Worm (Caenorhabditis elegans) whole organism, L1 larva: ENCODE results near the gene irld-47.

Source experiments
- Y116A8C.19 ChIP-seq: sonication (generic microtip); optimal IDR thresholded peaks from 2 replicates; lab custom pipeline; 2016; ENCODE audit warnings: missing compliant biosample characterization, missing genetic modification characterization, borderline replicate concordance
- aha-1 ChIP-seq: fragments of 150-350 bp; optimal IDR thresholded peaks from 2 replicates; lab custom pipeline; 2014; ENCODE audit warnings: missing biosample characterization, missing genetic modification characterization
- ama-1 ChIP-seq: fragments of 150-350 bp; optimal IDR thresholded peaks from 2 replicates; lab custom pipeline; 2014
- blmp-1 ChIP-seq: fragments of 150-350 bp; optimal IDR thresholded peaks from 2 replicates; lab custom pipeline; 2014; ENCODE audit warnings: missing biosample characterization, missing genetic modification characterization
- ceh-82 ChIP-seq, 3 experiments: fragments of 150-350 bp in 1 of 3; sonication (generic microtip) in 2 of 3; optimal IDR thresholded peaks; 2 replicates each; lab custom pipeline; 2014 to 2017; ENCODE audit warnings: missing biosample characterization in 3 of 3, missing genetic modification characterization in 3 of 3
- ceh-88 ChIP-seq: fragments of 200-800 bp; sonication (Bioruptor generic); IDR thresholded peaks from 2 replicates; pipeline ENCODE4 v1.3.6; 2022; ENCODE audit warnings: missing genetic modification characterization, missing compliant biosample characterization
- ceh-90 ChIP-seq: sonication (generic microtip); optimal IDR thresholded peaks from 2 replicates; lab custom pipeline; 2016; ENCODE audit warnings: missing genetic modification characterization, missing compliant biosample characterization
- ces-1 ChIP-seq: fragments of 150-350 bp; optimal IDR thresholded peaks from 2 replicates; lab custom pipeline; 2014; ENCODE audit warnings: missing biosample characterization, missing genetic modification reagents, missing genetic modification characterization
- dpl-1 ChIP-seq, 3 experiments: fragments of 150-350 bp in 2 of 3; sonication (generic microtip) in 1 of 3; optimal IDR thresholded peaks; 2 replicates each; lab custom pipeline; 2014 to 2017; ENCODE audit warnings: missing biosample characterization in 3 of 3, missing genetic modification characterization in 3 of 3, missing genetic modification reagents in 3 of 3
- dsc-1 ChIP-seq: sonication (generic microtip); optimal IDR thresholded peaks from 2 replicates; lab custom pipeline; 2016; ENCODE audit warnings: mild to moderate bottlenecking, missing genetic modification characterization, missing compliant biosample characterization
- elt-2 ChIP-seq: sonication (generic microtip); optimal IDR thresholded peaks from 2 replicates; lab custom pipeline; 2016; ENCODE audit warnings: missing genetic modification characterization, mild to moderate bottlenecking, inconsistent platforms, missing compliant biosample characterization, missing genetic modification reagents
- elt-3 ChIP-seq, 6 experiments: fragments of 150-350 bp in 1 of 6; sonication (generic microtip); optimal IDR thresholded peaks; 2 replicates each; lab custom pipeline; 2017 to 2018; ENCODE audit warnings: missing biosample characterization in 6 of 6, missing genetic modification characterization in 6 of 6, inconsistent platforms in 1 of 6
- fkh-10 ChIP-seq: sonication (generic microtip); optimal IDR thresholded peaks from 2 replicates; lab custom pipeline; 2017; ENCODE audit warnings: missing biosample characterization, missing genetic modification reagents, missing genetic modification characterization
- fos-1 ChIP-seq: fragments of 150-350 bp; optimal IDR thresholded peaks from 2 replicates; lab custom pipeline; 2014; ENCODE audit warnings: missing biosample characterization, missing genetic modification characterization
- grh-1 ChIP-seq: fragments of 200-800 bp; sonication (Bioruptor generic); IDR thresholded peaks from 2 replicates; pipeline ENCODE4 v1.3.6; 2022; ENCODE audit warnings: missing genetic modification reagents, missing genetic modification characterization, missing compliant biosample characterization
- hpl-2 ChIP-seq: fragments of 150-350 bp; optimal IDR thresholded peaks from 2 replicates; lab custom pipeline; 2014; ENCODE audit warnings: missing biosample characterization, missing genetic modification reagents, missing genetic modification characterization
- lin-13 ChIP-seq: fragments of 150-350 bp; optimal IDR thresholded peaks from 2 replicates; lab custom pipeline; 2014; ENCODE audit warnings: missing biosample characterization, missing genetic modification reagents, missing genetic modification characterization
- lin-14 ChIP-seq: fragments of 200-800 bp; sonication (Bioruptor generic); optimal IDR thresholded peaks from 2 replicates; lab custom pipeline; 2018; ENCODE audit warnings: mild to moderate bottlenecking, missing genetic modification characterization, moderate library complexity, missing compliant biosample characterization
- lin-35 ChIP-seq, 2 experiments: fragments of 150-350 bp; optimal IDR thresholded peaks; 2 replicates each; lab custom pipeline; 2014; ENCODE audit warnings: missing biosample characterization in 2 of 2, missing genetic modification characterization in 2 of 2, missing genetic modification reagents in 2 of 2
- lsy-2 ChIP-seq, 2 experiments: fragments of 150-350 bp; optimal IDR thresholded peaks; 2 replicates each; lab custom pipeline; 2014; ENCODE audit warnings: missing biosample characterization in 2 of 2, missing genetic modification characterization in 2 of 2
- mdl-1 ChIP-seq, 2 experiments: fragments of 150-350 bp; optimal IDR thresholded peaks; 2 replicates each; lab custom pipeline; 2014 to 2017; ENCODE audit warnings: missing biosample characterization in 2 of 2, missing genetic modification characterization in 2 of 2, inconsistent platforms in 1 of 2
- mep-1 ChIP-seq: fragments of 150-350 bp; optimal IDR thresholded peaks from 2 replicates; lab custom pipeline; 2014; ENCODE audit warnings: missing biosample characterization, missing genetic modification characterization
- nhr-12 ChIP-seq: sonication (generic microtip); optimal IDR thresholded peaks from 2 replicates; lab custom pipeline; 2017; ENCODE audit warnings: missing biosample characterization, missing genetic modification characterization
- nhr-20 ChIP-seq: sonication (generic microtip); optimal IDR thresholded peaks from 2 replicates; lab custom pipeline; 2016; ENCODE audit warnings: mild to moderate bottlenecking, missing genetic modification characterization, missing compliant biosample characterization
- nhr-47 ChIP-seq: sonication (generic microtip); optimal IDR thresholded peaks from 2 replicates; lab custom pipeline; 2016; ENCODE audit warnings: mild to moderate bottlenecking, missing genetic modification characterization, moderate library complexity, missing compliant biosample characterization
- nhr-71 ChIP-seq: sonication (generic microtip); optimal IDR thresholded peaks from 2 replicates; lab custom pipeline; 2016; ENCODE audit warnings: mild to moderate bottlenecking, missing genetic modification characterization, moderate library complexity, missing compliant biosample characterization
- nhr-77 ChIP-seq: fragments of 150-350 bp; optimal IDR thresholded peaks from 2 replicates; lab custom pipeline; 2014; ENCODE audit warnings: missing biosample characterization, missing genetic modification characterization
- nhr-85 ChIP-seq: sonication (generic microtip); peaks from one replicate; lab custom pipeline; 2016; ENCODE audit warnings: missing genetic modification characterization, inconsistent platforms, missing compliant biosample characterization
- pag-3 ChIP-seq: sonication (generic microtip); optimal IDR thresholded peaks from 2 replicates; lab custom pipeline; 2017; ENCODE audit warnings: missing genetic modification characterization, mild to moderate bottlenecking, missing compliant biosample characterization, antibody characterized with exemption, borderline replicate concordance; ENCODE audit not compliant: insufficient read depth
- pax-3 ChIP-seq: fragments of 200-800 bp; sonication (Bioruptor generic); optimal IDR thresholded peaks from 2 replicates; lab custom pipeline; 2018; ENCODE audit warnings: mild to moderate bottlenecking, missing genetic modification characterization, moderate library complexity, missing compliant biosample characterization
- rnt-1 ChIP-seq: sonication (generic microtip); optimal IDR thresholded peaks from 2 replicates; lab custom pipeline; 2016; ENCODE audit warnings: mild to moderate bottlenecking, missing genetic modification characterization, moderate library complexity, missing compliant biosample characterization
- snu-23 ChIP-seq: sonication (generic microtip); optimal IDR thresholded peaks from 2 replicates; lab custom pipeline; 2016; ENCODE audit warnings: missing genetic modification characterization, missing compliant biosample characterization
- sptf-1 ChIP-seq: fragments of 150-350 bp; optimal IDR thresholded peaks from 2 replicates; lab custom pipeline; 2014; ENCODE audit warnings: missing biosample characterization, missing genetic modification characterization
- sup-37 ChIP-seq: fragments of 200-800 bp; sonication (Bioruptor generic); optimal IDR thresholded peaks from 2 replicates; lab custom pipeline; 2018; ENCODE audit warnings: mild to moderate bottlenecking, missing genetic modification characterization, missing compliant biosample characterization
- unc-30 ChIP-seq: sonication (generic microtip); optimal IDR thresholded peaks from 2 replicates; lab custom pipeline; 2017; ENCODE audit warnings: missing biosample characterization, missing genetic modification characterization
- unc-62 ChIP-seq: fragments of 150-350 bp; optimal IDR thresholded peaks from 2 replicates; lab custom pipeline; 2014; ENCODE audit warnings: missing biosample characterization, missing genetic modification reagents, missing genetic modification characterization
- unc-98 ChIP-seq: fragments of 200-800 bp; sonication (Bioruptor generic); IDR thresholded peaks from 2 replicates; pipeline ENCODE4 v1.3.6; 2022; ENCODE audit warnings: missing genetic modification characterization, missing compliant biosample characterization
- zag-1 ChIP-seq: fragments of 150-350 bp; optimal IDR thresholded peaks from 2 replicates; lab custom pipeline; 2014; ENCODE audit warnings: missing biosample characterization, missing genetic modification characterization
- ztf-11 ChIP-seq, 2 experiments: sonication (generic microtip); optimal IDR thresholded peaks; 2 replicates each; lab custom pipeline; 2016 to 2017; ENCODE audit warnings: missing genetic modification characterization in 2 of 2, missing biosample characterization in 1 of 2, missing compliant biosample characterization in 1 of 2

irld-47 gene

DNA sequence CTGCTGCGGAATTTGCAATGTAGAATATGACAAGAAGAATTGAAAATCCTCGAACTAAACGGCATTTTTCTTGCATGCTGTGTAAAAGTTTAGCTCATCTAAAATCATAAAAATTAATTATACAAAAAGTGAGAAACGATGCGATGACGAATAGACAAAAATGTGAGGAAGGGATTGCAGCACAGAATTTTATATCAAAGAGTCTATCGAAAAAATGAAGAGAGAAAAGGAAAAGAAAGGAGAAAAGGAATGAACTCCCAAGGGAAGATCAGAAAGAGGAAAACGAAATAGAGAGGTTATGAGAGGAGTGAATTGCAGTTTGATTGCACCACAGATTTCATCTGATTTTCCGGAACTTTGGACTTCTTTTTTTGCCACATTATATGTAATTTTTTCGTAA, 28.1 kb downstream of the irld-47 start, which contains the start of gene glr-4:
glr-4 (minus strand) TSS at position 101 of the 400 bp plus-strand sequence.
- no peak for TF ChIP-seq lin-35 (GFP tag; optimal IDR thresholded peaks at IDR 0.05; lab: Kevin White, UChicago)
- TF ChIP-seq ceh-90 (tag; lab: Kevin White, UChicago) = no peak
- TF ChIP-seq dsc-1 = no peak

DNA sequence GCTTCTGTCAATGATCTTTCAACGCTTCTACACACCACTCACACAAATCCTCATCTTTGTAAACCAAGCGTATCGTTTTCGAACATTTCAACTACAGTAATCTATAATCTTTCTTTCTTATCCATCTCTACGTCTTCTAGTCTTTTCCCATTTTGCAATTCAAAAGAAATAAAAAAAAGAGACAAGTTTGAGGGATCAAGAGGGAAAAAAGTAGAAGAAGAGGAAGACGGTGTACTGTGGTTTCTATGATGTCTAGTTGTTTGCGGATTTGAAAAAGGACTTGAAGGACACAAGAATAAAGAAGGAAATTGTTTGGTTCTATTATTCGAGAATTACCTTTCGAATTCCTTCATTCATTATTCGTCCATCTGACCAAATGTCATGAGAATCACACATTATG, 29.8 kb downstream of the irld-47 start:
- TF ChIP-seq lin-35 (GFP tag; optimal IDR thresholded peaks at IDR 0.05; lab: Kevin White, UChicago) (no peak), Y116A8C.19 (tag; lab: Kevin White, UChicago) (no peak), rnt-1 (tag; lab: Kevin White, UChicago) (no peak), unc-98 (GFP tag; lab: Robert Waterston, UW) (no peak), ceh-90 (tag; lab: Kevin White, UChicago) (no peak), nhr-85 (tag; lab: Kevin White, UChicago) (peak; percentile 89), fos-1 (no peak), mdl-1 (tag; optimal IDR thresholded peaks at IDR 0.05; lab: Kevin White, UChicago) (no peak), aha-1 (tag; lab: Kevin White, UChicago) (no peak), ces-1 (GFP tag; lab: Kevin White, UChicago) (no peak), elt-3 (tag; optimal IDR thresholded peaks at IDR 0.05; lab: Kevin White, UChicago) (peak in 2 of 6 experiments; percentile 6 to 40), lsy-2 (tag; optimal IDR thresholded peaks at IDR 0.05; lab: Kevin White, UChicago) (peak in 1 of 2 experiments; percentile 59), lin-13 (no peak), unc-62 (GFP tag; lab: Kevin White, UChicago) (no peak), ztf-11 (tag; optimal IDR thresholded peaks at IDR 0.05; lab: Kevin White, UChicago) (no peak), elt-2 (no peak), nhr-12 (tag; lab: Kevin White, UChicago) (no peak), ceh-88 (GFP tag; lab: Robert Waterston, UW) (no peak), blmp-1 (tag; lab: Kevin White, UChicago) (peak; percentile 50), sup-37 (no peak), lin-14 (GFP tag; lab: Kevin White, UChicago) (peak; percentile 68), nhr-20 (peak; percentile 26), pag-3 (tag; lab: Kevin White, UChicago) (no peak), nhr-47 (tag; lab: Kevin White, UChicago) (no peak), grh-1 (GFP tag; lab: Robert Waterston, UW) (no peak), dpl-1 (GFP tag; optimal IDR thresholded peaks at IDR 0.05; lab: Kevin White, UChicago) (no peak), hpl-2 (GFP tag; lab: Kevin White, UChicago) (no peak), pax-3 (tag; lab: Kevin White, UChicago) (no peak), nhr-71 (tag; lab: Kevin White, UChicago) (no peak), unc-30 (tag; lab: Kevin White, UChicago) (no peak), mep-1 (tag; lab: Kevin White, UChicago) (peak; percentile 50), ceh-82 (tag; optimal IDR thresholded peaks at IDR 0.05; lab: Kevin White, UChicago) (no peak), nhr-77 (tag; lab: Kevin White, UChicago) (no peak), zag-1 (tag; lab: Kevin White, UChicago) (no peak), ama-1 (lab: Kevin White, UChicago) (no peak), snu-23 (GFP tag; lab: Kevin White, UChicago) (peak; percentile 42), sptf-1 (tag; lab: Kevin White, UChicago) (no peak), fkh-10 (no peak)
- TF ChIP-seq, all 84 proteins: peak for 8
